Fruit fly (Drosophila melanogaster) whole organism, embryonic: ENCODE data around the gene lili.

Source experiments
- C15 ChIP-seq: fragments of 200-800 bp; sonication (Bioruptor generic); IDR thresholded peaks from 3 replicates; pipeline ENCODE4 v1.3.6; 2022; ENCODE audit warnings: missing biosample characterization, missing genetic modification characterization
- CG10431 ChIP-seq: fragments of 200-800 bp; sonication (Bioruptor generic); optimal IDR thresholded peaks from 3 replicates; lab custom pipeline; 2018; ENCODE audit warnings: missing biosample characterization, mild to moderate bottlenecking, missing genetic modification characterization
- CG12155 ChIP-seq: fragments of 200-800 bp; sonication (Bioruptor generic); optimal IDR thresholded peaks from 3 replicates; lab custom pipeline; 2016; ENCODE audit warnings: missing biosample characterization, missing genetic modification characterization
- CG12219 ChIP-seq: fragments of 200-800 bp; sonication (Bioruptor generic); optimal IDR thresholded peaks from 3 replicates; lab custom pipeline; 2018; ENCODE audit warnings: missing biosample characterization, mild to moderate bottlenecking, missing genetic modification characterization
- CG13424 ChIP-seq: fragments of 200-800 bp; sonication (Bioruptor generic); optimal IDR thresholded peaks from 2 replicates; lab custom pipeline; 2019; ENCODE audit warnings: missing biosample characterization, mild to moderate bottlenecking, missing genetic modification characterization, moderate library complexity
- CG15601 ChIP-seq: fragments of 200-800 bp; sonication (Bioruptor generic); optimal IDR thresholded peaks from 3 replicates; lab custom pipeline; 2019; ENCODE audit warnings: missing biosample characterization, mild to moderate bottlenecking, missing genetic modification characterization, moderate library complexity
- CG17359 ChIP-seq: fragments of 200-800 bp; sonication (Bioruptor generic); optimal IDR thresholded peaks from 3 replicates; lab custom pipeline; 2018; ENCODE audit warnings: missing biosample characterization, mild to moderate bottlenecking, missing genetic modification characterization, moderate library complexity
- CG18599 ChIP-seq: fragments of 200-800 bp; sonication (Bioruptor generic); optimal IDR thresholded peaks from 3 replicates; lab custom pipeline; 2017; ENCODE audit warnings: missing biosample characterization, missing genetic modification characterization, mild to moderate bottlenecking, moderate library complexity, missing genetic modification reagents
- CG2712 ChIP-seq: fragments of 200-800 bp; optimal IDR thresholded peaks from 3 replicates; lab custom pipeline; 2019; ENCODE audit warnings: missing biosample characterization, mild to moderate bottlenecking, missing genetic modification characterization, moderate library complexity
- CG3065 ChIP-seq: fragments of 200-800 bp; sonication (Bioruptor generic); optimal IDR thresholded peaks from 2 replicates; lab custom pipeline; 2016; ENCODE audit warnings: missing biosample characterization, missing genetic modification characterization
- CG31224 ChIP-seq: fragments of 200-800 bp; sonication (Bioruptor generic); IDR thresholded peaks from 2 replicates; pipeline ENCODE4 v1.3.6; 2022; ENCODE audit warnings: missing biosample characterization, missing genetic modification characterization
- CG3281 ChIP-seq: fragments of 200-800 bp; sonication (Bioruptor generic); optimal IDR thresholded peaks from 3 replicates; lab custom pipeline; 2017; ENCODE audit warnings: missing biosample characterization, mild to moderate bottlenecking, missing genetic modification characterization
- CG34422 ChIP-seq: fragments of 200-800 bp; sonication (Bioruptor generic); IDR thresholded peaks from 3 replicates; pipeline ENCODE4 v1.3.6; 2022; ENCODE audit warnings: missing biosample characterization, missing genetic modification characterization
- CG4360 ChIP-seq: fragments of 200-800 bp; sonication (Bioruptor generic); IDR thresholded peaks from 2 replicates; pipeline ENCODE4 v1.3.6; 2022; ENCODE audit warnings: missing biosample characterization, missing genetic modification characterization
- CG4820 ChIP-seq: fragments of 200-800 bp; sonication (Bioruptor generic); optimal IDR thresholded peaks from 3 replicates; lab custom pipeline; 2016; ENCODE audit warnings: missing biosample characterization, missing genetic modification characterization
- CG6683 ChIP-seq: fragments of 200-800 bp; sonication (Bioruptor generic); optimal IDR thresholded peaks from 2 replicates; lab custom pipeline; 2017; ENCODE audit warnings: missing biosample characterization, mild to moderate bottlenecking, missing genetic modification characterization, missing genetic modification reagents
- CG6689 ChIP-seq: fragments of 200-800 bp; sonication (Bioruptor generic); IDR thresholded peaks from 2 replicates; pipeline ENCODE4 v1.3.6; 2022; ENCODE audit warnings: missing biosample characterization, missing genetic modification characterization
- CG8478 ChIP-seq: fragments of >200 bp; optimal IDR thresholded peaks from 2 replicates; lab custom pipeline; 2018
- CG8944 ChIP-seq: fragments of 200-800 bp; sonication (Bioruptor generic); optimal IDR thresholded peaks from 3 replicates; lab custom pipeline; 2016; ENCODE audit warnings: missing biosample characterization, missing genetic modification characterization
- CrebB ChIP-seq: fragments of 200-800 bp; sonication (Bioruptor generic); optimal IDR thresholded peaks from 3 replicates; lab custom pipeline; 2018; ENCODE audit warnings: missing biosample characterization, mild to moderate bottlenecking, missing genetic modification characterization
- Deaf1 ChIP-seq: fragments of 200-800 bp; optimal IDR thresholded peaks from 3 replicates; lab custom pipeline; 2019; ENCODE audit warnings: missing biosample characterization, mild to moderate bottlenecking, missing genetic modification characterization, moderate library complexity
- Fer3 ChIP-seq: fragments of 200-800 bp; sonication (Bioruptor generic); optimal IDR thresholded peaks from 2 replicates; lab custom pipeline; 2018; ENCODE audit warnings: missing biosample characterization, mild to moderate bottlenecking, missing genetic modification characterization, moderate library complexity
- GATAe ChIP-seq: fragments of 200-800 bp; sonication (Bioruptor generic); conservative IDR thresholded peaks from 2 replicates; pipeline ENCODE4 v1.3.6; 2022; ENCODE audit warnings: missing biosample characterization, missing genetic modification characterization
- Hand ChIP-seq: fragments of 200-800 bp; sonication (Bioruptor generic); optimal IDR thresholded peaks from 2 replicates; lab custom pipeline; 2017; ENCODE audit warnings: mild to moderate bottlenecking, missing biosample characterization, missing genetic modification reagents, missing genetic modification characterization
- Hr39 ChIP-seq: fragments of >200 bp; optimal IDR thresholded peaks from 2 replicates; lab custom pipeline; 2017
- Nf-YA ChIP-seq: fragments of 200-800 bp; sonication (Bioruptor generic); IDR thresholded peaks from 2 replicates; pipeline ENCODE4 v1.3.6; 2022; ENCODE audit warnings: missing biosample characterization, missing genetic modification characterization
- Nf-YB ChIP-seq: fragments of 200-800 bp; sonication (Bioruptor generic); optimal IDR thresholded peaks from 3 replicates; lab custom pipeline; 2019; ENCODE audit warnings: missing biosample characterization, mild to moderate bottlenecking, missing genetic modification characterization, moderate library complexity
- Rfx ChIP-seq: fragments of 200-800 bp; sonication (Bioruptor generic); IDR thresholded peaks from 2 replicates; pipeline ENCODE4 v1.3.6; 2022; ENCODE audit warnings: missing biosample characterization, missing genetic modification characterization
- Scr ChIP-seq: fragments of 200-800 bp; sonication (Bioruptor generic); IDR thresholded peaks from 2 replicates; pipeline ENCODE4 v1.3.6; 2022; ENCODE audit warnings: missing biosample characterization, missing genetic modification characterization; ENCODE audit not compliant: partially characterized antibody
- Tbp ChIP-seq: fragments of >200 bp; optimal IDR thresholded peaks from 2 replicates; lab custom pipeline; 2018; ENCODE audit warnings: missing biosample characterization, missing genetic modification characterization
- Trl ChIP-seq, 3 experiments: fragments of >200 bp in 2 of 3; fragments of 200-800 bp in 1 of 3; sonication (Bioruptor generic) in 1 of 3; optimal IDR thresholded peaks; 2 replicates in 1 of 3; 3 replicates in 2 of 3; lab custom pipeline; 2016 to 2017; ENCODE audit warnings: missing biosample characterization in 1 of 3, missing genetic modification characterization in 1 of 3
- al ChIP-seq: fragments of 200-800 bp; sonication (Bioruptor generic); IDR thresholded peaks from 2 replicates; pipeline ENCODE4 v1.3.6; 2022; ENCODE audit warnings: missing biosample characterization, missing genetic modification characterization
- ash1 ChIP-seq: fragments of 200-800 bp; sonication (Bioruptor generic); optimal IDR thresholded peaks from 2 replicates; lab custom pipeline; 2018; ENCODE audit warnings: missing biosample characterization, mild to moderate bottlenecking, missing genetic modification characterization
- cas ChIP-seq: fragments of 200-800 bp; sonication (Bioruptor generic); IDR thresholded peaks from 2 replicates; pipeline ENCODE4 v1.3.6; 2022; ENCODE audit warnings: missing biosample characterization, missing genetic modification characterization
- croc ChIP-seq: fragments of 200-800 bp; sonication (Bioruptor generic); conservative IDR thresholded peaks from 3 replicates; pipeline ENCODE4 v1.3.6; 2022; ENCODE audit warnings: missing biosample characterization, missing genetic modification characterization
- eyg ChIP-seq: fragments of 200-800 bp; sonication (Bioruptor generic); optimal IDR thresholded peaks from 3 replicates; lab custom pipeline; 2016; ENCODE audit warnings: missing biosample characterization, missing genetic modification characterization
- fd96Cb ChIP-seq: fragments of 200-800 bp; sonication (Bioruptor generic); optimal IDR thresholded peaks from 2 replicates; lab custom pipeline; 2018; ENCODE audit warnings: missing biosample characterization, mild to moderate bottlenecking, missing genetic modification characterization, moderate library complexity
- fru ChIP-seq: fragments of >200 bp; optimal IDR thresholded peaks from 2 replicates; lab custom pipeline; 2017
- h ChIP-seq: fragments of >200 bp; optimal IDR thresholded peaks from 2 replicates; lab custom pipeline; 2017
- hth ChIP-seq: fragments of >200 bp; optimal IDR thresholded peaks from 2 replicates; lab custom pipeline; 2017; ENCODE audit warnings: inconsistent platforms
- nerfin-1 ChIP-seq: fragments of 200-800 bp; sonication (Bioruptor generic); optimal IDR thresholded peaks from 3 replicates; lab custom pipeline; 2019; ENCODE audit warnings: missing biosample characterization, mild to moderate bottlenecking, missing genetic modification characterization, moderate library complexity
- oc ChIP-seq: fragments of 200-800 bp; sonication (Bioruptor generic); optimal IDR thresholded peaks from 2 replicates; lab custom pipeline; 2018; ENCODE audit warnings: missing biosample characterization, mild to moderate bottlenecking, missing genetic modification characterization, moderate library complexity
- odd ChIP-seq: fragments of 200-800 bp; sonication (Bioruptor generic); optimal IDR thresholded peaks from 2 replicates; lab custom pipeline; 2017; ENCODE audit warnings: missing biosample characterization, mild to moderate bottlenecking, missing genetic modification characterization
- org-1 ChIP-seq: fragments of 200-800 bp; sonication (Bioruptor generic); optimal IDR thresholded peaks from 2 replicates; lab custom pipeline; 2017; ENCODE audit warnings: missing biosample characterization, missing genetic modification characterization
- run ChIP-seq: fragments of 200-800 bp; sonication (Bioruptor generic); optimal IDR thresholded peaks from 3 replicates; lab custom pipeline; 2018; ENCODE audit warnings: missing biosample characterization, mild to moderate bottlenecking, missing genetic modification characterization
- sr ChIP-seq: fragments of 200-800 bp; sonication (Bioruptor generic); IDR thresholded peaks from 3 replicates; pipeline ENCODE4 v1.3.6; 2022; ENCODE audit warnings: missing biosample characterization, missing genetic modification characterization
- tgo ChIP-seq: fragments of 200-800 bp; sonication (Bioruptor generic); IDR thresholded peaks from 3 replicates; pipeline ENCODE4 v1.3.6; 2022; ENCODE audit warnings: missing biosample characterization, missing genetic modification characterization
- tio ChIP-seq: fragments of 200-800 bp; sonication (Bioruptor generic); optimal IDR thresholded peaks from 2 replicates; lab custom pipeline; 2017; ENCODE audit warnings: missing biosample characterization, missing genetic modification characterization, inconsistent platforms
- zfh1 ChIP-seq: fragments of 200-800 bp; sonication (Bioruptor generic); IDR thresholded peaks from 3 replicates; pipeline ENCODE4 v1.3.6; 2022; ENCODE audit warnings: missing biosample characterization, missing genetic modification characterization

lili gene

DNA sequence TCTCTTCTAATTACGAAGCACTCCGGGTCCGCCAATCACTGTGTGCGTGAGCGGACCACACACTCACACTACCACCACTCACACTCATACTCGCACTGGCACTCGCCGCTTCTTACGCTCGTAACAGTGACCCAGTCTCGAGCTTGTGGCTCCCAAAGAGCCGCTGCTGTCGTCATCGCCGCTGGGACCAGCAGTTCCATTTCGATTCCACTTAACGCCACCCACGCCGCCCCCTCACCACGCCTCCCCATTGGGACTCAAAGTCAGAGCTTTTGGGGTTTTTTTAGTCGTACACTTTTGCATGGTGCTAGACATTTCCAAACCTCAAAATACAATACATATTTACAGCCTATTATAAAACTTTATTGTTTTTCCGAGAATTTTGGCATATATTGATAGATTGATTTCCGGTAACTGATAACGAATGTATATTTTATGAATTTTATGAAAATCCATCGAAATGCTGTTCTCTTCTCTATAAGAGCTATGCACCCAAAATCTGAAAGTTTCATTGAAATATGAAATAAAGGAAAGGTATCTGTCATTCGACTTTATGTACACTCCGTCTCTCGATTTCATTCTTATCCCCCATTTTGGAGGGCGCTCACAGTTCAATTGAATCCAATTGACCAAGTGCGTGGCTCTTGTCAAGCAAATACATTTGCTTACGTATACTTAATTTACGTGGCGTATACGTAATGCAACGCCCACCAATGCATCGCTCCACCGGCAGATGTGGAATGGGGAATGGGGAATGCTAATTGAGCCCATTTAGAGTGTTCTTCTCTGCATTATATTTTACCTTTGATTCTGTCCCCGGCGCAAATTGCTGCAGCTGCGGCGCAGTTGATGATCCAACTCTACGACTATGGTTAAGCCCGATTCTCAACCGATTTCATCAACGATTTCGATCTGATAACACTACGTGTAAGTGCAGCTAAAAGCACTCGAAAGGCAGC, 42.3 kb downstream of the lili start, which contains the start of gene CG42331 (continued):
- peak; percentile 54 for TF ChIP-seq CG4820 (GFP tag; lab: Kevin White, UChicago)
- no peak for TF ChIP-seq hth (lab: Kevin White, UChicago)
- peak; percentile 35 to 60 for TF ChIP-seq Trl (optimal IDR thresholded peaks at IDR 0.05; lab: Kevin White, UChicago)
- TF ChIP-seq Trl (GFP tag; optimal IDR thresholded peaks at IDR 0.05; lab: Kevin White, UChicago): peak; percentile 27
- TF ChIP-seq C15 (GFP tag; lab: Robert Waterston, UW): no peak
- no peak for TF ChIP-seq CG3065 (GFP tag; lab: Kevin White, UChicago)
- TF ChIP-seq Nf-YB (GFP tag; lab: Kevin White, UChicago): peak; percentile 29
- no peak for TF ChIP-seq CG10431
- peak; percentile 66; the same call in 2 of the 3 replicates for TF ChIP-seq sr (GFP tag; lab: Robert Waterston, UW)
- TF ChIP-seq ash1 (GFP tag; lab: Kevin White, UChicago): no peak
- peak; percentile 34 for TF ChIP-seq nerfin-1 (tag; lab: Kevin White, UChicago)
- no peak for TF ChIP-seq cas (GFP tag; lab: Robert Waterston, UW)
- TF ChIP-seq eyg: peak; percentile 33
- TF ChIP-seq CG13424 (tag; lab: Kevin White, UChicago): peak; percentile 69
- peak; percentile 44 for TF ChIP-seq org-1 (GFP tag; lab: Kevin White, UChicago)
- TF ChIP-seq Hand (GFP tag; lab: Kevin White, UChicago): peak; percentile 28
- TF ChIP-seq Fer3: peak; percentile 60
- TF ChIP-seq CG12155 (GFP tag; lab: Kevin White, UChicago): peak; percentile 56
- TF ChIP-seq Scr (GFP tag; lab: Robert Waterston, UW): no peak
- peak; percentile 37; the same call in 2 of the 3 replicates for TF ChIP-seq croc (GFP tag; lab: Robert Waterston, UW)
- TF ChIP-seq CrebB (tag; lab: Kevin White, UChicago): no peak
- TF ChIP-seq CG8944: no peak
- peak; percentile 29 for TF ChIP-seq CG12219
- TF ChIP-seq h (lab: Kevin White, UChicago): no peak
- 0 out of 3 replicates have a peak, but pooled peaks have one; percentile 30 for TF ChIP-seq zfh1 (GFP tag; lab: Robert Waterston, UW)
- TF ChIP-seq Nf-YA: no peak
- no peak for TF ChIP-seq Tbp
- peak; percentile 13 for TF ChIP-seq oc (tag; lab: Kevin White, UChicago)
- TF ChIP-seq CG15601 (tag; lab: Kevin White, UChicago): peak; percentile 31
- peak; percentile 48; the same call in 1 of the 2 replicates for TF ChIP-seq al
- TF ChIP-seq CG8478 (lab: Kevin White, UChicago): no peak
- TF ChIP-seq CG4360: 0 out of 2 replicates have a peak, but pooled peaks have one; percentile 14
- no peak for TF ChIP-seq Hr39 (lab: Kevin White, UChicago)
- TF ChIP-seq CG6683 (GFP tag; lab: Kevin White, UChicago): peak; percentile 38
- TF ChIP-seq tgo: no peak; the same call in 2 of the 3 replicates
- TF ChIP-seq fru (lab: Kevin White, UChicago): no peak
- peak; percentile 55; the same call in 1 of the 2 replicates for TF ChIP-seq GATAe (GFP tag; lab: Robert Waterston, UW)
- TF ChIP-seq tio (GFP tag; lab: Kevin White, UChicago): peak; percentile 45
- no peak for TF ChIP-seq CG31224 (GFP tag; lab: Robert Waterston, UW)
- TF ChIP-seq fd96Cb (tag; lab: Kevin White, UChicago): peak; percentile 66
- peak; percentile 67 for TF ChIP-seq CG2712 (tag; lab: Kevin White, UChicago)
- peak; percentile 53; the same call in 1 of the 2 replicates for TF ChIP-seq Rfx (GFP tag; lab: Robert Waterston, UW)
- TF ChIP-seq run (tag; lab: Kevin White, UChicago): peak; percentile 72
- peak; percentile 71 for TF ChIP-seq CG3281 (GFP tag; lab: Kevin White, UChicago)
- TF ChIP-seq CG6689 (GFP tag; lab: Robert Waterston, UW): peak; percentile 57; the same call in 1 of the 2 replicates
- TF ChIP-seq CG18599 (GFP tag; lab: Kevin White, UChicago): peak; percentile 68
- 0 out of 3 replicates have a peak, but pooled peaks have one; percentile 50 for TF ChIP-seq CG34422 (GFP tag; lab: Robert Waterston, UW)
- TF ChIP-seq odd (GFP tag; lab: Kevin White, UChicago): peak; percentile 24
- peak; percentile 23 for TF ChIP-seq Deaf1
- TF ChIP-seq CG17359 (tag; lab: Kevin White, UChicago): peak; percentile 57
